Fruit fly (Drosophila melanogaster) whole organism, embryonic: Measurements from ENCODE around the gene Crtc.
A peak's percentile ranks its signal among the peaks of the same experiment; 100 is the strongest.

Experiments
- Atf-2 ChIP-seq: fragments of 200-800 bp; sonication (Bioruptor generic); optimal IDR thresholded peaks from 2 replicates; lab custom pipeline; 2016; ENCODE audit warnings: missing biosample characterization, missing genetic modification characterization
- BEAF-32 ChIP-seq: fragments of 200-800 bp; sonication (Bioruptor generic); optimal IDR thresholded peaks from 3 replicates; lab custom pipeline; 2017; ENCODE audit warnings: missing biosample characterization, missing genetic modification characterization, mild to moderate bottlenecking, moderate library complexity, missing genetic modification reagents
- CG12071 ChIP-seq: fragments of 200-800 bp; sonication (Bioruptor generic); optimal IDR thresholded peaks from 3 replicates; lab custom pipeline; 2018; ENCODE audit warnings: missing biosample characterization, mild to moderate bottlenecking, missing genetic modification characterization
- CG12769 ChIP-seq: fragments of 200-800 bp; sonication (Bioruptor generic); optimal IDR thresholded peaks from 2 replicates; lab custom pipeline; 2019; ENCODE audit warnings: missing biosample characterization, mild to moderate bottlenecking, missing genetic modification characterization, moderate library complexity
- CG14050 ChIP-seq: fragments of 200-800 bp; sonication (Bioruptor generic); IDR thresholded peaks from 3 replicates; pipeline ENCODE4 v1.3.6; 2022; ENCODE audit warnings: missing biosample characterization, missing genetic modification characterization
- CG15514 ChIP-seq: fragments of 200-800 bp; sonication (Bioruptor generic); optimal IDR thresholded peaks from 3 replicates; lab custom pipeline; 2017; ENCODE audit warnings: missing biosample characterization, missing genetic modification characterization, mild to moderate bottlenecking, moderate library complexity, missing genetic modification reagents
- CG1647 ChIP-seq: fragments of 200-800 bp; sonication (Bioruptor generic); optimal IDR thresholded peaks from 3 replicates; lab custom pipeline; 2016; ENCODE audit warnings: missing biosample characterization, missing genetic modification characterization
- CG16779 ChIP-seq: fragments of 200-800 bp; sonication (Bioruptor generic); IDR thresholded peaks from 2 replicates; pipeline ENCODE4 v1.3.6; 2022; ENCODE audit warnings: missing biosample characterization, missing genetic modification characterization
- CG17912 ChIP-seq: fragments of 200-800 bp; sonication (Bioruptor generic); optimal IDR thresholded peaks from 2 replicates; lab custom pipeline; 2018; ENCODE audit warnings: missing biosample characterization, mild to moderate bottlenecking, missing genetic modification characterization
- CG18599 ChIP-seq: fragments of 200-800 bp; sonication (Bioruptor generic); optimal IDR thresholded peaks from 3 replicates; lab custom pipeline; 2017; ENCODE audit warnings: missing biosample characterization, missing genetic modification characterization, mild to moderate bottlenecking, moderate library complexity, missing genetic modification reagents
- CG18619 ChIP-seq: fragments of 200-800 bp; sonication (Bioruptor generic); optimal IDR thresholded peaks from 3 replicates; lab custom pipeline; 2017; ENCODE audit warnings: missing biosample characterization, mild to moderate bottlenecking, missing genetic modification characterization
- CG3163 ChIP-seq: fragments of 200-800 bp; sonication (Bioruptor generic); optimal IDR thresholded peaks from 3 replicates; lab custom pipeline; 2016; ENCODE audit warnings: missing biosample characterization, missing genetic modification characterization
- CG34376 ChIP-seq: fragments of 200-800 bp; sonication (Bioruptor generic); optimal IDR thresholded peaks from 2 replicates; lab custom pipeline; 2018; ENCODE audit warnings: missing biosample characterization, mild to moderate bottlenecking, missing genetic modification characterization
- CG4820 ChIP-seq: fragments of 200-800 bp; sonication (Bioruptor generic); optimal IDR thresholded peaks from 3 replicates; lab custom pipeline; 2016; ENCODE audit warnings: missing biosample characterization, missing genetic modification characterization
- CG7271 ChIP-seq: fragments of 200-800 bp; sonication (Bioruptor generic); optimal IDR thresholded peaks from 2 replicates; lab custom pipeline; 2018; ENCODE audit warnings: missing biosample characterization, mild to moderate bottlenecking, missing genetic modification characterization, moderate library complexity
- CG9727 ChIP-seq: fragments of 200-800 bp; sonication (Bioruptor generic); optimal IDR thresholded peaks from 3 replicates; lab custom pipeline; 2017; ENCODE audit warnings: missing biosample characterization, mild to moderate bottlenecking, missing genetic modification characterization
- Camta ChIP-seq: fragments of 200-800 bp; sonication (Bioruptor generic); optimal IDR thresholded peaks from 2 replicates; lab custom pipeline; 2016; ENCODE audit warnings: missing biosample characterization, missing genetic modification characterization
- Drgx ChIP-seq: fragments of 200-800 bp; sonication (Bioruptor generic); IDR thresholded peaks from 2 replicates; pipeline ENCODE4 v1.3.6; 2022; ENCODE audit warnings: missing biosample characterization, missing genetic modification characterization
- Elba2 ChIP-seq: fragments of 200-800 bp; sonication (Bioruptor generic); optimal IDR thresholded peaks from 3 replicates; lab custom pipeline; 2016; ENCODE audit warnings: missing biosample characterization, missing genetic modification characterization
- HLH4C ChIP-seq: fragments of 200-800 bp; sonication (Bioruptor generic); IDR thresholded peaks from 3 replicates; pipeline ENCODE4 v1.3.6; 2022; ENCODE audit warnings: missing biosample characterization, missing genetic modification characterization; ENCODE audit not compliant: partially characterized antibody
- Hmx ChIP-seq: fragments of 200-800 bp; sonication (Bioruptor generic); optimal IDR thresholded peaks from 2 replicates; lab custom pipeline; 2016; ENCODE audit warnings: missing biosample characterization, missing genetic modification characterization
- Hr39 ChIP-seq: fragments of >200 bp; optimal IDR thresholded peaks from 2 replicates; lab custom pipeline; 2017
- Med ChIP-seq: fragments of 200-800 bp; sonication (Bioruptor generic); peaks from one replicate; lab custom pipeline; 2016; ENCODE audit warnings: missing biosample characterization, missing genetic modification characterization, mild to moderate bottlenecking, inconsistent platforms, moderate library complexity
- Pdp1 ChIP-seq, 2 experiments: fragments of 200-800 bp; sonication (Bioruptor generic); optimal IDR thresholded peaks; 3 replicates each; lab custom pipeline; 2016; ENCODE audit warnings: missing biosample characterization in 2 of 2, missing genetic modification characterization in 2 of 2, mild to moderate bottlenecking in 1 of 2, moderate library complexity in 1 of 2
- Scr ChIP-seq: fragments of 200-800 bp; sonication (Bioruptor generic); IDR thresholded peaks from 2 replicates; pipeline ENCODE4 v1.3.6; 2022; ENCODE audit warnings: missing biosample characterization, missing genetic modification characterization; ENCODE audit not compliant: partially characterized antibody
- Vsx1 ChIP-seq: fragments of 200-800 bp; sonication (Bioruptor generic); optimal IDR thresholded peaks from 2 replicates; lab custom pipeline; 2017; ENCODE audit warnings: missing biosample characterization, mild to moderate bottlenecking, missing genetic modification characterization, missing genetic modification reagents
- ap ChIP-seq: fragments of 200-800 bp; sonication (Bioruptor generic); IDR thresholded peaks from 2 replicates; pipeline ENCODE4 v1.3.6; 2022; ENCODE audit warnings: missing biosample characterization, missing genetic modification characterization
- ara ChIP-seq: fragments of 200-800 bp; sonication (Bioruptor generic); IDR thresholded peaks from 2 replicates; pipeline ENCODE4 v1.3.6; 2022; ENCODE audit warnings: missing biosample characterization, missing genetic modification characterization
- ato ChIP-seq: fragments of 200-800 bp; sonication (Bioruptor generic); IDR thresholded peaks from 2 replicates; pipeline ENCODE4 v1.3.6; 2022; ENCODE audit warnings: missing biosample characterization, missing genetic modification characterization; ENCODE audit not compliant: partially characterized antibody
- bcd ChIP-seq: fragments of 200-800 bp; sonication (Bioruptor generic); optimal IDR thresholded peaks from 2 replicates; lab custom pipeline; 2017; ENCODE audit warnings: missing biosample characterization, mild to moderate bottlenecking, missing genetic modification characterization
- chinmo ChIP-seq: fragments of 200-800 bp; sonication (Bioruptor generic); IDR thresholded peaks from 4 replicates; pipeline ENCODE4 v1.3.6; 2022; ENCODE audit warnings: missing biosample characterization, missing genetic modification characterization; ENCODE audit not compliant: partially characterized antibody
- chm ChIP-seq: fragments of 200-800 bp; sonication (Bioruptor generic); IDR thresholded peaks from 2 replicates; pipeline ENCODE4 v1.3.6; 2022; ENCODE audit warnings: missing biosample characterization, missing genetic modification characterization
- chn ChIP-seq: fragments of 200-800 bp; sonication (Bioruptor generic); optimal IDR thresholded peaks from 2 replicates; lab custom pipeline; 2016; ENCODE audit warnings: missing biosample characterization, missing genetic modification characterization
- da ChIP-seq: fragments of 200-800 bp; sonication (Bioruptor generic); optimal IDR thresholded peaks from 2 replicates; lab custom pipeline; 2016; ENCODE audit warnings: missing biosample characterization, missing genetic modification characterization
- dimm ChIP-seq: fragments of 200-800 bp; sonication (Bioruptor generic); IDR thresholded peaks from 2 replicates; pipeline ENCODE4 v1.3.6; 2022; ENCODE audit warnings: missing biosample characterization, missing genetic modification characterization
- dmrt99B ChIP-seq: fragments of 200-800 bp; sonication (Bioruptor generic); optimal IDR thresholded peaks from 2 replicates; lab custom pipeline; 2018; ENCODE audit warnings: missing biosample characterization, mild to moderate bottlenecking, missing genetic modification characterization, moderate library complexity
- fd3F ChIP-seq: fragments of 200-800 bp; sonication (Bioruptor generic); optimal IDR thresholded peaks from 2 replicates; lab custom pipeline; 2018; ENCODE audit warnings: missing biosample characterization, mild to moderate bottlenecking, missing genetic modification characterization, moderate library complexity
- fd64A ChIP-seq: fragments of 200-800 bp; sonication (Bioruptor generic); optimal IDR thresholded peaks from 3 replicates; lab custom pipeline; 2018; ENCODE audit warnings: missing biosample characterization, mild to moderate bottlenecking, missing genetic modification characterization
- jumu ChIP-seq: fragments of 200-800 bp; sonication (Bioruptor generic); optimal IDR thresholded peaks from 3 replicates; lab custom pipeline; 2016; ENCODE audit warnings: missing biosample characterization, missing genetic modification characterization
- lola ChIP-seq, 3 experiments: fragments of >200 bp in 2 of 3; fragments of 200-800 bp in 1 of 3; sonication (Bioruptor generic) in 1 of 3; optimal IDR thresholded peaks; 2 replicates each; lab custom pipeline; 2017 to 2019; ENCODE audit warnings: missing biosample characterization in 3 of 3, missing genetic modification characterization in 3 of 3, mild to moderate bottlenecking in 1 of 3, moderate library complexity in 1 of 3
- nerfin-2 ChIP-seq: fragments of 200-800 bp; sonication (Bioruptor generic); IDR thresholded peaks from 2 replicates; pipeline ENCODE4 v1.3.6; 2022; ENCODE audit warnings: missing biosample characterization, missing genetic modification characterization; ENCODE audit not compliant: partially characterized antibody
- odd ChIP-seq: fragments of 200-800 bp; sonication (Bioruptor generic); optimal IDR thresholded peaks from 2 replicates; lab custom pipeline; 2017; ENCODE audit warnings: missing biosample characterization, mild to moderate bottlenecking, missing genetic modification characterization
- repo ChIP-seq: fragments of 200-800 bp; sonication (Bioruptor generic); optimal IDR thresholded peaks from 2 replicates; lab custom pipeline; 2016; ENCODE audit warnings: missing biosample characterization, missing genetic modification characterization
- row ChIP-seq: fragments of 200-800 bp; sonication (Bioruptor generic); IDR thresholded peaks from 3 replicates; pipeline ENCODE4 v1.3.6; 2022; ENCODE audit warnings: missing biosample characterization, missing genetic modification characterization
- sim ChIP-seq: fragments of 200-800 bp; sonication (Bioruptor generic); IDR thresholded peaks from 2 replicates; pipeline ENCODE4 v1.3.6; 2022; ENCODE audit warnings: missing biosample characterization, missing genetic modification characterization
- tna ChIP-seq: fragments of 200-800 bp; sonication (Bioruptor generic); IDR thresholded peaks from 2 replicates; pipeline ENCODE4 v1.3.6; 2022; ENCODE audit warnings: missing biosample characterization, missing genetic modification characterization; ENCODE audit not compliant: partially characterized antibody
- trem ChIP-seq: fragments of 200-800 bp; optimal IDR thresholded peaks from 3 replicates; lab custom pipeline; 2019; ENCODE audit warnings: missing biosample characterization, mild to moderate bottlenecking, missing genetic modification characterization, moderate library complexity
- yki ChIP-seq: fragments of >200 bp; optimal IDR thresholded peaks from 3 replicates; lab custom pipeline; 2018

Crtc gene

dm6 chr3L:17658423-17659267 is 10.4 kb downstream of the Crtc start (continued):
- TF ChIP-seq dimm (GFP tag; lab: Robert Waterston, UW) (peak; percentile 84), Scr (GFP tag; lab: Robert Waterston, UW) (no peak), fd3F (GFP tag; lab: Kevin White, UChicago) (peak; percentile 82), repo (GFP tag; lab: Kevin White, UChicago) (peak; percentile 79), nerfin-2 (GFP tag; lab: Robert Waterston, UW) (no peak), CG4820 (GFP tag; lab: Kevin White, UChicago) (peak; percentile 69), CG12769 (tag; lab: Kevin White, UChicago) (peak; percentile 97), BEAF-32 (no peak), Drgx (peak; percentile 87), CG34376 (GFP tag; lab: Kevin White, UChicago) (peak; percentile 79), Atf-2 (GFP tag; lab: Kevin White, UChicago) (peak; percentile 72), Vsx1 (peak; percentile 60), jumu (peak; percentile 86), ap (peak; percentile 78), chinmo (peak; percentile 72; the same call in 1 of the 4 replicates), fd64A (peak; percentile 86), Hmx (GFP tag; lab: Kevin White, UChicago) (peak; percentile 64), CG18619 (peak; percentile 83), chm (GFP tag; lab: Robert Waterston, UW) (peak; percentile 88; the same call in 1 of the 2 replicates), CG7271 (tag; lab: Kevin White, UChicago) (no peak), lola (GFP tag; optimal IDR thresholded peaks at IDR 0.05; lab: Kevin White, UChicago) (peak in 1 of 3 experiments; percentile 65), CG18599 (GFP tag; lab: Kevin White, UChicago) (peak; percentile 95), Camta (GFP tag; lab: Kevin White, UChicago) (peak; percentile 73), CG3163 (GFP tag; lab: Kevin White, UChicago) (peak; percentile 73), ara (GFP tag; lab: Robert Waterston, UW) (peak; percentile 89), CG1647 (peak; percentile 80), CG12071 (GFP tag; lab: Kevin White, UChicago) (peak; percentile 93), Hr39 (lab: Kevin White, UChicago) (no peak), da (peak; percentile 77), HLH4C (GFP tag; lab: Robert Waterston, UW) (no peak), yki (no peak), dmrt99B (tag; lab: Kevin White, UChicago) (peak; percentile 86), CG15514 (peak; percentile 82), tna (GFP tag; lab: Robert Waterston, UW) (no peak), CG14050 (GFP tag; lab: Robert Waterston, UW) (peak; percentile 85), Elba2 (GFP tag; lab: Kevin White, UChicago) (no peak), row (GFP tag; lab: Robert Waterston, UW) (peak; percentile 93), CG16779 (GFP tag; lab: Robert Waterston, UW) (peak; percentile 97), odd (GFP tag; lab: Kevin White, UChicago) (peak; percentile 78), CG9727 (peak; percentile 65), chn (GFP tag; lab: Kevin White, UChicago) (peak; percentile 88), Med (peak; percentile 99), sim (GFP tag; lab: Robert Waterston, UW) (peak; percentile 86; the same call in 1 of the 2 replicates), CG17912 (GFP tag; lab: Kevin White, UChicago) (peak; percentile 15), Pdp1 (GFP tag; optimal IDR thresholded peaks at IDR 0.05; lab: Kevin White, UChicago) (peak; percentile 92 to 94), trem (tag; lab: Kevin White, UChicago) (peak; percentile 54), bcd (peak; percentile 87), ato (no peak)
